Worm (Caenorhabditis elegans) whole organism, young adult: ENCODE measurements around the gene Y59C2A.2.

Experiments
- B0019.2 ChIP-seq: fragments of 200-800 bp; sonication (Bioruptor generic); conservative IDR thresholded peaks from 2 replicates; pipeline ENCODE4 v1.3.6; 2022; ENCODE audit warnings: missing genetic modification reagents, missing genetic modification characterization, missing compliant biosample characterization
- B0035.1 ChIP-seq: sonication (generic microtip); optimal IDR thresholded peaks from 2 replicates; lab custom pipeline; 2016; ENCODE audit warnings: missing genetic modification characterization, mild to moderate bottlenecking, missing compliant biosample characterization, missing genotype, missing genetic modification reagents
- C17E4.6 ChIP-seq: fragments of 200-800 bp; sonication (Bioruptor generic); IDR thresholded peaks from 2 replicates; pipeline ENCODE4 v1.3.6; 2022; ENCODE audit warnings: missing genetic modification reagents, missing genetic modification characterization, missing compliant biosample characterization
- F49E8.2 ChIP-seq: sonication (generic microtip); optimal IDR thresholded peaks from 3 replicates; lab custom pipeline; 2017; ENCODE audit warnings: missing genetic modification characterization, mild to moderate bottlenecking, missing compliant biosample characterization, antibody characterized with exemption, moderate library complexity; ENCODE audit not compliant: insufficient read depth
- F55B11.4 ChIP-seq: sonication (generic microtip); optimal IDR thresholded peaks from 2 replicates; lab custom pipeline; 2016; ENCODE audit warnings: missing compliant biosample characterization, missing genetic modification characterization, borderline replicate concordance; ENCODE audit not compliant: insufficient read depth
- Y53F4B.3 ChIP-seq: fragments of 200-800 bp; sonication (Bioruptor generic); IDR thresholded peaks from 2 replicates; pipeline ENCODE4 v1.3.6; 2022; ENCODE audit warnings: missing genetic modification reagents, missing genetic modification characterization, missing compliant biosample characterization
- Y95B8A.8 ChIP-seq: fragments of 200-800 bp; sonication (Bioruptor generic); IDR thresholded peaks from 2 replicates; pipeline ENCODE4 v1.3.6; 2022; ENCODE audit warnings: missing genetic modification reagents, missing genetic modification characterization, missing compliant biosample characterization
- akir-1 ChIP-seq: fragments of 200-800 bp; sonication (Bioruptor generic); optimal IDR thresholded peaks from 2 replicates; lab custom pipeline; 2018; ENCODE audit warnings: mild to moderate bottlenecking, missing genetic modification characterization, moderate library complexity, missing compliant biosample characterization
- aptf-2 ChIP-seq: fragments of 200-800 bp; sonication (Bioruptor generic); conservative IDR thresholded peaks from 2 replicates; pipeline ENCODE4 v1.3.6; 2022; ENCODE audit warnings: missing genetic modification reagents, missing genetic modification characterization, missing compliant biosample characterization
- athp-1 ChIP-seq: sonication (generic microtip); optimal IDR thresholded peaks from 2 replicates; lab custom pipeline; 2017; ENCODE audit warnings: mild to moderate bottlenecking, missing genetic modification characterization, missing compliant biosample characterization
- bed-2 ChIP-seq: fragments of 200-800 bp; sonication (Bioruptor generic); IDR thresholded peaks from 2 replicates; pipeline ENCODE4 v1.3.6; 2022; ENCODE audit warnings: missing genetic modification reagents, missing genetic modification characterization, missing compliant biosample characterization
- ccch-3 ChIP-seq: fragments of 200-800 bp; sonication (Bioruptor generic); optimal IDR thresholded peaks from 2 replicates; lab custom pipeline; 2018; ENCODE audit warnings: mild to moderate bottlenecking, missing genetic modification characterization, missing compliant biosample characterization
- cebp-1 ChIP-seq, 2 experiments: fragments of 200-800 bp in 1 of 2; sonication (Bioruptor generic) in 1 of 2; sonication (generic microtip) in 1 of 2; IDR thresholded peaks in 1 of 2; optimal IDR thresholded peaks in 1 of 2; 2 replicates each; pipeline versions ENCODE4 v1.3.6 to Lab custom; 2017 to 2022; ENCODE audit warnings: missing compliant biosample characterization in 2 of 2, missing genetic modification characterization in 2 of 2, mild to moderate bottlenecking in 1 of 2, missing genetic modification reagents in 1 of 2, moderate library complexity in 1 of 2
- ceh-27 ChIP-seq: fragments of 200-800 bp; sonication (Bioruptor generic); optimal IDR thresholded peaks from 2 replicates; lab custom pipeline; 2018; ENCODE audit warnings: mild to moderate bottlenecking, missing genetic modification characterization, moderate library complexity, missing compliant biosample characterization
- ceh-58 ChIP-seq: fragments of 200-800 bp; sonication (Bioruptor generic); IDR thresholded peaks from 2 replicates; pipeline ENCODE4 v1.3.6; 2022; ENCODE audit warnings: missing genetic modification characterization, missing compliant biosample characterization
- ceh-91 ChIP-seq: fragments of 200-800 bp; sonication (Bioruptor generic); IDR thresholded peaks from 2 replicates; pipeline ENCODE4 v1.3.6; 2022; ENCODE audit warnings: missing genetic modification reagents, missing genetic modification characterization, missing compliant biosample characterization
- dox-1 ChIP-seq: fragments of 200-800 bp; sonication (Bioruptor generic); IDR thresholded peaks from 2 replicates; pipeline ENCODE4 v1.3.6; 2022; ENCODE audit warnings: missing genetic modification reagents, missing genetic modification characterization, missing compliant biosample characterization
- efl-1 ChIP-seq: fragments of 150-350 bp; optimal IDR thresholded peaks from 2 replicates; lab custom pipeline; 2014; ENCODE audit warnings: missing biosample characterization, missing genetic modification reagents, missing genetic modification characterization
- egl-44 ChIP-seq: fragments of 200-800 bp; sonication (Bioruptor generic); IDR thresholded peaks from 2 replicates; pipeline ENCODE4 v1.3.6; 2022; ENCODE audit warnings: missing genetic modification reagents, missing genetic modification characterization, missing compliant biosample characterization
- ets-4 ChIP-seq: fragments of 200-800 bp; sonication (Bioruptor generic); optimal IDR thresholded peaks from 2 replicates; lab custom pipeline; 2018; ENCODE audit warnings: mild to moderate bottlenecking, missing genetic modification characterization, missing compliant biosample characterization
- hmg-1.2 ChIP-seq: fragments of 200-800 bp; sonication (Bioruptor generic); IDR thresholded peaks from 2 replicates; pipeline ENCODE4 v1.3.6; 2022; ENCODE audit warnings: missing genetic modification reagents, missing genetic modification characterization, missing compliant biosample characterization
- lag-1 ChIP-seq: fragments of 200-800 bp; sonication (Bioruptor generic); IDR thresholded peaks from 2 replicates; pipeline ENCODE4 v1.3.6; 2022; ENCODE audit warnings: missing genetic modification reagents, missing genetic modification characterization, missing compliant biosample characterization
- let-526 ChIP-seq: fragments of 200-800 bp; sonication (Bioruptor generic); IDR thresholded peaks from 2 replicates; pipeline ENCODE4 v1.3.6; 2022; ENCODE audit warnings: missing genetic modification reagents, missing genetic modification characterization, missing compliant biosample characterization
- mcd-1 ChIP-seq: fragments of 200-800 bp; sonication (Bioruptor generic); IDR thresholded peaks from 2 replicates; pipeline ENCODE4 v1.3.6; 2022; ENCODE audit warnings: missing genetic modification reagents, missing genetic modification characterization, missing compliant biosample characterization
- mxl-1 ChIP-seq: sonication (generic microtip); optimal IDR thresholded peaks from 2 replicates; lab custom pipeline; 2016; ENCODE audit warnings: missing genetic modification characterization, missing compliant biosample characterization
- nfyb-1 ChIP-seq: fragments of 200-800 bp; sonication (Bioruptor generic); IDR thresholded peaks from 2 replicates; pipeline ENCODE4 v1.3.6; 2022; ENCODE audit warnings: missing genetic modification reagents, missing genetic modification characterization, missing compliant biosample characterization
- nhr-27 ChIP-seq: fragments of 200-800 bp; sonication (Bioruptor generic); optimal IDR thresholded peaks from 2 replicates; lab custom pipeline; 2018; ENCODE audit warnings: mild to moderate bottlenecking, missing genetic modification characterization, moderate library complexity, missing compliant biosample characterization
- nhr-80 ChIP-seq: sonication (generic microtip); optimal IDR thresholded peaks from 2 replicates; lab custom pipeline; 2016; ENCODE audit warnings: missing genetic modification characterization, missing compliant biosample characterization
- pbrm-1 ChIP-seq: fragments of 200-800 bp; sonication (Bioruptor generic); IDR thresholded peaks from 2 replicates; pipeline ENCODE4 v1.3.6; 2022; ENCODE audit warnings: missing genetic modification reagents, missing genetic modification characterization, missing compliant biosample characterization
- rec-8 ChIP-seq, 2 experiments: sonication (generic microtip); optimal IDR thresholded peaks; 2 replicates each; lab custom pipeline; 2016; ENCODE audit warnings: mild to moderate bottlenecking in 2 of 2, missing genetic modification characterization in 2 of 2, missing genetic modification reagents in 2 of 2, missing genotype in 2 of 2, missing biosample characterization in 1 of 2, missing compliant biosample characterization in 1 of 2, moderate library complexity in 1 of 2
- rpc-1 ChIP-seq, 2 experiments: fragments of 150-350 bp in 1 of 2; sonication (generic microtip) in 1 of 2; optimal IDR thresholded peaks; 2 replicates each; lab custom pipeline; 2014 to 2018; ENCODE audit warnings: missing biosample characterization in 1 of 2, missing genetic modification characterization in 1 of 2, missing genetic modification reagents in 1 of 2, missing genotype in 1 of 2
- snpc-1.3 ChIP-seq: sonication (generic microtip); optimal IDR thresholded peaks from 2 replicates; lab custom pipeline; 2017; ENCODE audit warnings: missing genetic modification characterization, mild to moderate bottlenecking, missing compliant biosample characterization, antibody characterized with exemption, moderate library complexity, missing genotype, missing genetic modification reagents; ENCODE audit not compliant: insufficient read depth
- sptf-2 ChIP-seq: fragments of 200-800 bp; sonication (Bioruptor generic); optimal IDR thresholded peaks from 2 replicates; lab custom pipeline; 2018; ENCODE audit warnings: mild to moderate bottlenecking, missing genetic modification characterization, missing compliant biosample characterization
- tbp1 ChIP-seq: fragments of 200-800 bp; sonication (Bioruptor generic); optimal IDR thresholded peaks from 2 replicates; lab custom pipeline; 2018; ENCODE audit warnings: mild to moderate bottlenecking, missing genetic modification characterization, missing compliant biosample characterization
- ztf-25 ChIP-seq: fragments of 200-800 bp; sonication (Bioruptor generic); IDR thresholded peaks from 2 replicates; pipeline ENCODE4 v1.3.6; 2022; ENCODE audit warnings: missing genetic modification reagents, missing genetic modification characterization, missing compliant biosample characterization
- ztf-3 ChIP-seq: fragments of 200-800 bp; sonication (Bioruptor generic); optimal IDR thresholded peaks from 2 replicates; lab custom pipeline; 2018; ENCODE audit warnings: mild to moderate bottlenecking, missing genetic modification characterization, missing compliant biosample characterization

Y59C2A.2 gene

ce11 chrII:2189357-2189756, 14.6 kb downstream of the Y59C2A.2 start, which contains the start of gene mtq-2:
Gene mtq-2 (minus strand): TSS chrII:2189457.
- TF ChIP-seq rec-8 (tag; optimal IDR thresholded peaks at IDR 0.05; lab: Kevin White, UChicago), result no peak

- TF ChIP-seq mcd-1 (GFP tag; lab: Robert Waterston, UW) (no peak), F55B11.4 (tag; lab: Kevin White, UChicago) (no peak), akir-1 (no peak), ccch-3 (GFP tag; lab: Kevin White, UChicago) (no peak), rpc-1 (optimal IDR thresholded peaks at IDR 0.05; lab: Kevin White, UChicago) (no peak), rpc-1 (tag; optimal IDR thresholded peaks at IDR 0.05; lab: Kevin White, UChicago) (no peak), cebp-1 (GFP tag; IDR thresholded peaks at IDR 0.05; lab: Robert Waterston, UW) (no peak), cebp-1 (tag; optimal IDR thresholded peaks at IDR 0.05; lab: Kevin White, UChicago) (no peak), nfyb-1 (GFP tag; lab: Robert Waterston, UW) (no peak), snpc-1.3 (tag; lab: Kevin White, UChicago) (no peak), ztf-3 (GFP tag; lab: Kevin White, UChicago) (no peak), hmg-1.2 (GFP tag; lab: Robert Waterston, UW) (no peak), nhr-27 (tag; lab: Kevin White, UChicago) (no peak), let-526 (no peak), B0035.1 (tag; lab: Kevin White, UChicago) (no peak), ceh-58 (no peak), ets-4 (GFP tag; lab: Kevin White, UChicago) (no peak)
These were observed 17.2 kb downstream of the Y59C2A.2 start for ce11 chrII:2186730-2187129.

ce11 chrII:2186329-2186728, 17.6 kb downstream of the Y59C2A.2 start, which contains the start of gene gba-2:
Gene gba-2 (minus strand): TSS chrII:2186434.
- no peak for TF ChIP-seq ceh-27 (GFP tag; lab: Kevin White, UChicago)
- TF ChIP-seq ztf-25 (GFP tag; lab: Robert Waterston, UW), result no peak
- peak; percentile 50 for TF ChIP-seq nhr-80 (tag; lab: Kevin White, UChicago)
- TF ChIP-seq lag-1 (GFP tag; lab: Robert Waterston, UW), result no peak
- no peak for TF ChIP-seq egl-44 (GFP tag; lab: Robert Waterston, UW)
- no peak for TF ChIP-seq dox-1
- TF ChIP-seq sptf-2, result no peak

- no peak for TF ChIP-seq efl-1 (GFP tag; lab: Kevin White, UChicago)
- no peak for TF ChIP-seq tbp1 (GFP tag; lab: Kevin White, UChicago)
- no peak for TF ChIP-seq athp-1 (tag; lab: Kevin White, UChicago)
- TF ChIP-seq pbrm-1 (GFP tag; lab: Robert Waterston, UW), result no peak
- no peak for TF ChIP-seq F49E8.2 (tag; lab: Kevin White, UChicago)
- no peak for TF ChIP-seq ceh-91 (GFP tag; lab: Robert Waterston, UW)
- no peak for TF ChIP-seq Y95B8A.8 (GFP tag; lab: Robert Waterston, UW)
- no peak for TF ChIP-seq Y53F4B.3 (GFP tag; lab: Robert Waterston, UW)
- TF ChIP-seq lag-1 (GFP tag; lab: Robert Waterston, UW), result no peak
- no peak for TF ChIP-seq B0019.2 (GFP tag; lab: Robert Waterston, UW)
- no peak for TF ChIP-seq bed-2
- TF ChIP-seq ets-4 (GFP tag; lab: Kevin White, UChicago), result no peak
- TF ChIP-seq aptf-2 (GFP tag; lab: Robert Waterston, UW), result no peak
- TF ChIP-seq rpc-1 (optimal IDR thresholded peaks at IDR 0.05; lab: Kevin White, UChicago), result no peak
- TF ChIP-seq rpc-1 (tag; optimal IDR thresholded peaks at IDR 0.05; lab: Kevin White, UChicago), result no peak
- no peak for TF ChIP-seq C17E4.6 (GFP tag; lab: Robert Waterston, UW)
- no peak for TF ChIP-seq mxl-1 (tag; lab: Kevin White, UChicago)
- no peak for TF ChIP-seq dox-1
- TF ChIP-seq, all 124 proteins: peak for 0
These were observed 26.2 kb downstream of the Y59C2A.2 start for ce11 chrII:2177735-2178134.
